Fruit fly (Drosophila melanogaster): ENCODE data around the gene PIP4K.

DNA sequence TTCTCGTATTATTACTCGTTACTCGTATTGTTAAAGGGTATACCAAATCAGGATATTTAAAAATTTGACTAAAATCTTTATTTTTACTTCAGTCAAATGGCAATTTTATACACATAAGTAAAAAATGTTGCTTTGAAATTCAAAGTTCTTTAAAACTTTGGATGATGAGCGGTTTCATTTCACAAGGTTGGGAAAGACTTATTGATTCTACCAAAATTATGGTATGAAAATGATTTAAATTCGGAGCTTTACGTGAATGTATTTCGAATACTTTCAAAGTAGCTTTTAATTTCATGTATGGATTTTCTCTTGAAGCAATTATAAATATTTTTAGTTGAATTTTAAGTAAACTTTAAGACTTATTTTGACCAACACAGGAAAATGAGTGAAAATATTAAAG lies 49.5 kb downstream of the PIP4K start, which contains the start of gene Kif3C:
- TF ChIP-seq CG7101 (tag; optimal IDR thresholded peaks at IDR 0.05): no peak
- no peak for TF ChIP-seq Clk (GFP tag; optimal IDR thresholded peaks at IDR 0.05)
- no peak for TF ChIP-seq toe (GFP tag; optimal IDR thresholded peaks at IDR 0.05)
- TF ChIP-seq CG33017 (tag; optimal IDR thresholded peaks at IDR 0.05): no peak
- TF ChIP-seq CG7045 (GFP tag; optimal IDR thresholded peaks at IDR 0.05): no peak
- TF ChIP-seq CG14711 (tag; optimal IDR thresholded peaks at IDR 0.05): no peak
- TF ChIP-seq cic (GFP tag; optimal IDR thresholded peaks at IDR 0.05): no peak
- TF ChIP-seq Mnt (GFP tag; optimal IDR thresholded peaks at IDR 0.05): no peak
